Worm (Caenorhabditis elegans): ENCODE data around the gene his-35.

Gene his-35

ce11 chrV:9503152-9503817, 41.8 kb downstream of the his-35 start (continued):
- TF ChIP-seq ceh-91 (GFP tag; IDR thresholded peaks at IDR 0.05) = no peak
- no peak for TF ChIP-seq ztf-6 (GFP tag; IDR thresholded peaks at IDR 0.05)
- TF ChIP-seq unc-130 (GFP tag; optimal IDR thresholded peaks at IDR 0.05) = no peak
- peak; percentile 16 for TF ChIP-seq lsl-1 (GFP tag; optimal IDR thresholded peaks at IDR 0.05)
- TF ChIP-seq nfya-1 (tag; optimal IDR thresholded peaks at IDR 0.05; ENCODE audit: borderline replicate concordance, insufficient read depth) = no peak
- TF ChIP-seq C17E4.6 (GFP tag; IDR thresholded peaks at IDR 0.05) = no peak
- TF ChIP-seq ZK185.1 (tag; optimal IDR thresholded peaks at IDR 0.05; ENCODE audit: poor library complexity, severe bottlenecking) = peak; percentile 81
- TF ChIP-seq mxl-1 (tag; optimal IDR thresholded peaks at IDR 0.05) = peak; percentile 30
- no peak for TF ChIP-seq madf-8 (GFP tag; conservative IDR thresholded peaks at IDR 0.05)
- 0 out of 2 replicates have a peak, but pooled peaks have one; percentile 11 for TF ChIP-seq F33H1.4 (GFP tag; IDR thresholded peaks at IDR 0.05)
- TF ChIP-seq F57C9.4 (tag; optimal IDR thresholded peaks at IDR 0.05) = no peak
- TF ChIP-seq dox-1 (GFP tag; IDR thresholded peaks at IDR 0.05) = peak; percentile 80
- peak; percentile 74; the same call in 1 of the 2 replicates for TF ChIP-seq let-526 (GFP tag; IDR thresholded peaks at IDR 0.05)
- TF ChIP-seq egrh-3 (GFP tag; IDR thresholded peaks at IDR 0.05) = no peak
- no peak for TF ChIP-seq F10E7.11 (tag; optimal IDR thresholded peaks at IDR 0.05)
- no peak for TF ChIP-seq sea-2 (GFP tag; IDR thresholded peaks at IDR 0.05)
- peak; percentile 83; the same call in 1 of the 2 replicates for TF ChIP-seq egl-18 (GFP tag; IDR thresholded peaks at IDR 0.05)
- TF ChIP-seq cebp-1 (GFP tag; IDR thresholded peaks at IDR 0.05) = no peak
- TF ChIP-seq cebp-1 (tag; optimal IDR thresholded peaks at IDR 0.05) = no peak
- peak; percentile 90 for TF ChIP-seq egl-44 (GFP tag; IDR thresholded peaks at IDR 0.05)
- TF ChIP-seq hmg-1.2 (GFP tag; IDR thresholded peaks at IDR 0.05) = peak; percentile 91
- TF ChIP-seq mcd-1 (GFP tag; IDR thresholded peaks at IDR 0.05) = no peak; the same call in 1 of the 2 replicates
- no peak for TF ChIP-seq ztf-22 (GFP tag; optimal IDR thresholded peaks at IDR 0.05)
- no peak for TF ChIP-seq attf-3 (GFP tag; conservative IDR thresholded peaks at IDR 0.05)
- TF ChIP-seq lsy-27 (tag; optimal IDR thresholded peaks at IDR 0.05; ENCODE audit: borderline replicate concordance, insufficient read depth) = peak; percentile 12
- peak; percentile 70 for TF ChIP-seq ztf-26 (tag; optimal IDR thresholded peaks at IDR 0.05)
- TF ChIP-seq F37B4.10 (GFP tag; IDR thresholded peaks at IDR 0.05) = no peak
- TF ChIP-seq gei-17 (GFP tag; optimal IDR thresholded peaks at IDR 0.05) = peak; percentile 24
- TF ChIP-seq lin-35 (GFP tag; optimal IDR thresholded peaks at IDR 0.05) = peak in 1 of 3 experiments; percentile 53
- no peak for TF ChIP-seq bed-2 (GFP tag; IDR thresholded peaks at IDR 0.05)
- TF ChIP-seq atf-7 (tag; optimal IDR thresholded peaks at IDR 0.05) = peak; percentile 64
- TF ChIP-seq cebp-2 (GFP tag; IDR thresholded peaks at IDR 0.05) = peak; percentile 83; the same call in 1 of the 2 replicates
- TF ChIP-seq nhr-120 (GFP tag; IDR thresholded peaks at IDR 0.05) = peak; percentile 92; the same call in 1 of the 2 replicates

ce11 chrV:9500826-9501451, 44.1 kb downstream of the his-35 start, which contains the start of gene swt-5:
Gene swt-5 (plus strand): TSS chrV:9501401.
- TF ChIP-seq hsf-1 (GFP tag; IDR thresholded peaks at IDR 0.05) (no peak), Y53G8AR.9 (GFP tag; conservative IDR thresholded peaks at IDR 0.05) (no peak), lin-26 (GFP tag; IDR thresholded peaks at IDR 0.05) (no peak), nfya-1 (tag; optimal IDR thresholded peaks at IDR 0.05; ENCODE audit: borderline replicate concordance, insufficient read depth) (no peak), madf-8 (GFP tag; conservative IDR thresholded peaks at IDR 0.05) (no peak), Y79H2A.3 (GFP tag; conservative IDR thresholded peaks at IDR 0.05) (no peak), tbp1 (GFP tag; optimal IDR thresholded peaks at IDR 0.05) (no peak), F39B2.1 (GFP tag; IDR thresholded peaks at IDR 0.05) (no peak)

Data from whole organism, young adult.